Fruit fly (Drosophila melanogaster) whole organism, embryonic: ENCODE results near the gene CG8042.

Experiments used
- Atf6 ChIP-seq: fragments of 200-800 bp; sonication (Bioruptor generic); IDR thresholded peaks from 2 replicates; pipeline ENCODE4 v1.3.6; 2022; ENCODE audit warnings: missing biosample characterization, missing genetic modification characterization
- CG10565 ChIP-seq: fragments of 200-800 bp; sonication (Bioruptor generic); optimal IDR thresholded peaks from 3 replicates; lab custom pipeline; 2016; ENCODE audit warnings: missing biosample characterization, mild to moderate bottlenecking, missing genetic modification characterization
- CG11085 ChIP-seq: fragments of 200-800 bp; sonication (Bioruptor generic); IDR thresholded peaks from 2 replicates; pipeline ENCODE4 v1.3.6; 2022; ENCODE audit warnings: missing biosample characterization, missing genetic modification characterization
- CG11696 ChIP-seq: fragments of 200-800 bp; sonication (Bioruptor generic); IDR thresholded peaks from 2 replicates; pipeline ENCODE4 v1.3.6; 2022; ENCODE audit warnings: missing biosample characterization, missing genetic modification characterization
- CG1233 ChIP-seq: fragments of 200-800 bp; sonication (Bioruptor generic); optimal IDR thresholded peaks from 4 replicates; lab custom pipeline; 2018; ENCODE audit warnings: missing biosample characterization, mild to moderate bottlenecking, missing genetic modification characterization
- CG12391 ChIP-seq: fragments of 200-800 bp; sonication (Bioruptor generic); optimal IDR thresholded peaks from 3 replicates; lab custom pipeline; 2018; ENCODE audit warnings: missing biosample characterization, mild to moderate bottlenecking, missing genetic modification characterization, moderate library complexity
- CG13296 ChIP-seq: fragments of 200-800 bp; sonication (Bioruptor generic); optimal IDR thresholded peaks from 3 replicates; lab custom pipeline; 2018; ENCODE audit warnings: missing biosample characterization, mild to moderate bottlenecking, missing genetic modification characterization
- CG17186 ChIP-seq: fragments of 200-800 bp; sonication (Bioruptor generic); optimal IDR thresholded peaks from 3 replicates; lab custom pipeline; 2017; ENCODE audit warnings: missing biosample characterization, missing genetic modification reagents, missing genetic modification characterization
- CG1792 ChIP-seq: fragments of 200-800 bp; sonication (Bioruptor generic); optimal IDR thresholded peaks from 2 replicates; lab custom pipeline; 2016; ENCODE audit warnings: missing biosample characterization, missing genetic modification characterization
- CG18262 ChIP-seq: fragments of 200-800 bp; optimal IDR thresholded peaks from 3 replicates; lab custom pipeline; 2019; ENCODE audit warnings: missing biosample characterization, mild to moderate bottlenecking, missing genetic modification characterization, moderate library complexity
- CG18476 ChIP-seq: fragments of 200-800 bp; sonication (Bioruptor generic); optimal IDR thresholded peaks from 2 replicates; lab custom pipeline; 2016; ENCODE audit warnings: missing biosample characterization, mild to moderate bottlenecking, missing genetic modification characterization
- CG2120 ChIP-seq: fragments of 200-800 bp; sonication (Bioruptor generic); optimal IDR thresholded peaks from 3 replicates; lab custom pipeline; 2016; ENCODE audit warnings: missing biosample characterization, missing genetic modification characterization
- CG31224 ChIP-seq: fragments of 200-800 bp; sonication (Bioruptor generic); IDR thresholded peaks from 2 replicates; pipeline ENCODE4 v1.3.6; 2022; ENCODE audit warnings: missing biosample characterization, missing genetic modification characterization
- CG3163 ChIP-seq: fragments of 200-800 bp; sonication (Bioruptor generic); optimal IDR thresholded peaks from 3 replicates; lab custom pipeline; 2016; ENCODE audit warnings: missing biosample characterization, missing genetic modification characterization
- CG3995 ChIP-seq: fragments of 200-800 bp; sonication (Bioruptor generic); optimal IDR thresholded peaks from 3 replicates; lab custom pipeline; 2016; ENCODE audit warnings: missing biosample characterization, missing genetic modification characterization
- CG4854 ChIP-seq: fragments of 200-800 bp; sonication (Bioruptor generic); optimal IDR thresholded peaks from 2 replicates; lab custom pipeline; 2016; ENCODE audit warnings: missing biosample characterization, missing genetic modification characterization, inconsistent platforms
- CG6254 ChIP-seq: fragments of 200-800 bp; sonication (Bioruptor generic); optimal IDR thresholded peaks from 3 replicates; lab custom pipeline; 2017; ENCODE audit warnings: mild to moderate bottlenecking, missing biosample characterization, missing genetic modification reagents, missing genetic modification characterization
- CG7271 ChIP-seq: fragments of 200-800 bp; sonication (Bioruptor generic); optimal IDR thresholded peaks from 2 replicates; lab custom pipeline; 2018; ENCODE audit warnings: missing biosample characterization, mild to moderate bottlenecking, missing genetic modification characterization, moderate library complexity
- CG8281 ChIP-seq: fragments of 200-800 bp; sonication (Bioruptor generic); optimal IDR thresholded peaks from 2 replicates; lab custom pipeline; 2018; ENCODE audit warnings: missing biosample characterization, mild to moderate bottlenecking, missing genetic modification characterization, moderate library complexity
- Camta ChIP-seq: fragments of 200-800 bp; sonication (Bioruptor generic); optimal IDR thresholded peaks from 2 replicates; lab custom pipeline; 2016; ENCODE audit warnings: missing biosample characterization, missing genetic modification characterization
- Deaf1 ChIP-seq: fragments of 200-800 bp; optimal IDR thresholded peaks from 3 replicates; lab custom pipeline; 2019; ENCODE audit warnings: missing biosample characterization, mild to moderate bottlenecking, missing genetic modification characterization, moderate library complexity
- Dp ChIP-seq: fragments of 200-800 bp; sonication (Bioruptor generic); optimal IDR thresholded peaks from 2 replicates; lab custom pipeline; 2018; ENCODE audit warnings: missing biosample characterization, mild to moderate bottlenecking, missing genetic modification characterization, moderate library complexity
- Dref ChIP-seq: fragments of 200-800 bp; sonication (Bioruptor generic); IDR thresholded peaks from 2 replicates; pipeline ENCODE4 v1.3.6; 2022; ENCODE audit warnings: missing biosample characterization, missing genetic modification characterization
- GATAe ChIP-seq: fragments of 200-800 bp; sonication (Bioruptor generic); conservative IDR thresholded peaks from 2 replicates; pipeline ENCODE4 v1.3.6; 2022; ENCODE audit warnings: missing biosample characterization, missing genetic modification characterization
- Gsc ChIP-seq: fragments of 200-800 bp; sonication (Bioruptor generic); IDR thresholded peaks from 2 replicates; pipeline ENCODE4 v1.3.6; 2022; ENCODE audit warnings: missing biosample characterization, missing genetic modification characterization
- Hr51 ChIP-seq, 2 experiments: fragments of 200-800 bp; sonication (Bioruptor generic); optimal IDR thresholded peaks; 2 replicates in 1 of 2; 3 replicates in 1 of 2; lab custom pipeline; 2016 to 2018; ENCODE audit warnings: missing biosample characterization in 2 of 2, missing genetic modification characterization in 2 of 2, mild to moderate bottlenecking in 1 of 2, moderate library complexity in 1 of 2
- NC2β ChIP-seq: fragments of 200-800 bp; sonication (Bioruptor generic); optimal IDR thresholded peaks from 2 replicates; lab custom pipeline; 2016; ENCODE audit warnings: missing biosample characterization, missing genetic modification characterization
- NFAT ChIP-seq: fragments of 200-800 bp; sonication (Bioruptor generic); IDR thresholded peaks from 2 replicates; pipeline ENCODE4 v1.3.6; 2022; ENCODE audit warnings: missing biosample characterization, missing genetic modification characterization
- al ChIP-seq: fragments of 200-800 bp; sonication (Bioruptor generic); IDR thresholded peaks from 2 replicates; pipeline ENCODE4 v1.3.6; 2022; ENCODE audit warnings: missing biosample characterization, missing genetic modification characterization
- aop ChIP-seq: fragments of 200-800 bp; sonication (Bioruptor generic); IDR thresholded peaks from 2 replicates; pipeline ENCODE4 v1.3.6; 2022; ENCODE audit warnings: missing biosample characterization, missing genetic modification characterization
- ash1 ChIP-seq: fragments of 200-800 bp; sonication (Bioruptor generic); optimal IDR thresholded peaks from 2 replicates; lab custom pipeline; 2018; ENCODE audit warnings: missing biosample characterization, mild to moderate bottlenecking, missing genetic modification characterization
- bigmax ChIP-seq: fragments of 200-800 bp; sonication (Bioruptor generic); optimal IDR thresholded peaks from 2 replicates; lab custom pipeline; 2018; ENCODE audit warnings: missing biosample characterization, mild to moderate bottlenecking, missing genetic modification characterization
- br ChIP-seq: fragments of >200 bp; optimal IDR thresholded peaks from 2 replicates; lab custom pipeline; 2017
- caup ChIP-seq: fragments of 200-800 bp; sonication (Bioruptor generic); optimal IDR thresholded peaks from 3 replicates; lab custom pipeline; 2017; ENCODE audit warnings: missing biosample characterization, mild to moderate bottlenecking, missing genetic modification characterization, moderate library complexity; ENCODE audit not compliant: severe bottlenecking
- chn ChIP-seq: fragments of 200-800 bp; sonication (Bioruptor generic); optimal IDR thresholded peaks from 2 replicates; lab custom pipeline; 2016; ENCODE audit warnings: missing biosample characterization, missing genetic modification characterization
- crp ChIP-seq, 2 experiments: fragments of 200-800 bp; sonication (Bioruptor generic); optimal IDR thresholded peaks; 2 replicates in 1 of 2; 3 replicates in 1 of 2; lab custom pipeline; 2017; ENCODE audit warnings: missing biosample characterization in 2 of 2, missing genetic modification characterization in 2 of 2, mild to moderate bottlenecking in 1 of 2, moderate library complexity in 1 of 2
- fd3F ChIP-seq: fragments of 200-800 bp; sonication (Bioruptor generic); optimal IDR thresholded peaks from 2 replicates; lab custom pipeline; 2018; ENCODE audit warnings: missing biosample characterization, mild to moderate bottlenecking, missing genetic modification characterization, moderate library complexity
- gfzf ChIP-seq: fragments of 200-800 bp; sonication (Bioruptor generic); optimal IDR thresholded peaks from 2 replicates; lab custom pipeline; 2016; ENCODE audit warnings: missing biosample characterization, mild to moderate bottlenecking, missing genetic modification characterization, moderate library complexity
- hbn ChIP-seq: fragments of 200-800 bp; sonication (Bioruptor generic); IDR thresholded peaks from 2 replicates; pipeline ENCODE4 v1.3.6; 2022; ENCODE audit warnings: missing biosample characterization, missing genetic modification characterization; ENCODE audit not compliant: partially characterized antibody
- her ChIP-seq: fragments of 200-800 bp; sonication (Bioruptor generic); optimal IDR thresholded peaks from 2 replicates; lab custom pipeline; 2016; ENCODE audit warnings: missing biosample characterization, missing genetic modification characterization
- lmd ChIP-seq: fragments of 200-800 bp; sonication (Bioruptor generic); IDR thresholded peaks from 2 replicates; pipeline ENCODE4 v1.3.6; 2022; ENCODE audit warnings: missing biosample characterization, missing genetic modification characterization
- lov ChIP-seq, 2 experiments: fragments of 200-800 bp in 1 of 2; fragments of >200 bp in 1 of 2; sonication (Bioruptor generic) in 1 of 2; IDR thresholded peaks in 1 of 2; optimal IDR thresholded peaks in 1 of 2; 2 replicates in 1 of 2; 3 replicates in 1 of 2; pipeline versions ENCODE4 v1.3.6 to Lab custom; 2017 to 2022; ENCODE audit warnings: missing biosample characterization in 1 of 2, missing genetic modification characterization in 1 of 2
- pnt ChIP-seq: fragments of 200-800 bp; sonication (Bioruptor generic); optimal IDR thresholded peaks from 3 replicates; lab custom pipeline; 2016; ENCODE audit warnings: missing biosample characterization, missing genetic modification characterization
- so ChIP-seq: fragments of 200-800 bp; sonication (Bioruptor generic); IDR thresholded peaks from 3 replicates; pipeline ENCODE4 v1.3.6; 2022; ENCODE audit warnings: missing biosample characterization, missing genetic modification characterization
- stc ChIP-seq: fragments of 200-800 bp; sonication (Bioruptor generic); IDR thresholded peaks from 2 replicates; pipeline ENCODE4 v1.3.6; 2022; ENCODE audit warnings: missing biosample characterization, missing genetic modification characterization
- tap ChIP-seq: fragments of 200-800 bp; optimal IDR thresholded peaks from 3 replicates; lab custom pipeline; 2019; ENCODE audit warnings: missing biosample characterization, mild to moderate bottlenecking, missing genetic modification characterization, moderate library complexity
- trem ChIP-seq: fragments of 200-800 bp; optimal IDR thresholded peaks from 3 replicates; lab custom pipeline; 2019; ENCODE audit warnings: missing biosample characterization, mild to moderate bottlenecking, missing genetic modification characterization, moderate library complexity
- unpg ChIP-seq: fragments of 200-800 bp; sonication (Bioruptor generic); optimal IDR thresholded peaks from 3 replicates; lab custom pipeline; 2018; ENCODE audit warnings: missing biosample characterization, mild to moderate bottlenecking, missing genetic modification characterization, moderate library complexity
- vfl ChIP-seq: fragments of 200-800 bp; sonication (Bioruptor generic); optimal IDR thresholded peaks from 2 replicates; lab custom pipeline; 2016; ENCODE audit warnings: missing biosample characterization, missing genetic modification characterization
- vvl ChIP-seq: fragments of 200-800 bp; sonication (Bioruptor generic); IDR thresholded peaks from 2 replicates; pipeline ENCODE4 v1.3.6; 2022; ENCODE audit warnings: missing biosample characterization, missing genetic modification characterization

The CG8042 gene

dm6 chr3L:7976081-7976483 lies 1.3 kb upstream of the CG8042 start, which contains the start of the genes HP4 and CG8209 (continued):
- TF ChIP-seq CG11696 (GFP tag; lab: Robert Waterston, UW) (peak; percentile 58), GATAe (GFP tag; lab: Robert Waterston, UW) (0 out of 2 replicates have a peak, but pooled peaks have one; percentile 26), Dref (peak; percentile 70), CG3995 (GFP tag; lab: Kevin White, UChicago) (peak; percentile 29), Gsc (GFP tag; lab: Robert Waterston, UW) (no peak), crp (GFP tag; optimal IDR thresholded peaks at IDR 0.05; lab: Kevin White, UChicago) (peak in 1 of 2 experiments; percentile 41), bigmax (GFP tag; lab: Kevin White, UChicago) (no peak), her (GFP tag; lab: Kevin White, UChicago) (peak; percentile 19), CG4854 (GFP tag; lab: Kevin White, UChicago) (peak; percentile 56), NFAT (GFP tag; lab: Robert Waterston, UW) (peak; percentile 76; the same call in 1 of the 2 replicates), CG6254 (GFP tag; lab: Kevin White, UChicago) (peak; percentile 59), Hr51 (GFP tag; optimal IDR thresholded peaks at IDR 0.05; lab: Kevin White, UChicago) (peak in 1 of 2 experiments; percentile 84), ash1 (GFP tag; lab: Kevin White, UChicago) (no peak), CG11085 (peak; percentile 79), NC2β (GFP tag; lab: Kevin White, UChicago) (peak; percentile 18), br (lab: Kevin White, UChicago) (no peak), CG17186 (GFP tag; lab: Kevin White, UChicago) (no peak), gfzf (GFP tag; lab: Kevin White, UChicago) (no peak), Dp (peak; percentile 53), CG10565 (GFP tag; lab: Kevin White, UChicago) (peak; percentile 32), vvl (GFP tag; lab: Robert Waterston, UW) (peak; percentile 95), CG7271 (tag; lab: Kevin White, UChicago) (peak; percentile 57), stc (peak; percentile 87), so (no peak; the same call in 2 of the 3 replicates), CG12391 (tag; lab: Kevin White, UChicago) (peak; percentile 95), CG18476 (GFP tag; lab: Kevin White, UChicago) (peak; percentile 75), CG13296 (peak; percentile 78), caup (GFP tag; lab: Kevin White, UChicago) (peak; percentile 76), vfl (GFP tag; lab: Kevin White, UChicago) (no peak), Deaf1 (tag; lab: Kevin White, UChicago) (peak; percentile 59), hbn (GFP tag; lab: Robert Waterston, UW) (peak; percentile 96), pnt (peak; percentile 38), CG2120 (GFP tag; lab: Kevin White, UChicago) (peak; percentile 85), CG31224 (peak; percentile 71), lov (optimal IDR thresholded peaks at IDR 0.05; lab: Kevin White, UChicago) (no peak), lov (GFP tag; IDR thresholded peaks at IDR 0.05; lab: Robert Waterston, UW) (0 out of 3 replicates have a peak, but pooled peaks have one; percentile 63), trem (peak; percentile 85), CG8281 (tag; lab: Kevin White, UChicago) (peak; percentile 55), CG1792 (GFP tag; lab: Kevin White, UChicago) (peak; percentile 23), Camta (GFP tag; lab: Kevin White, UChicago) (no peak), CG18262 (peak; percentile 84), fd3F (GFP tag; lab: Kevin White, UChicago) (peak; percentile 74), lmd (GFP tag; lab: Robert Waterston, UW) (peak; percentile 85), unpg (GFP tag; lab: Kevin White, UChicago) (peak; percentile 83), chn (peak; percentile 51), CG1233 (GFP tag; lab: Kevin White, UChicago) (peak; percentile 66), CG3163 (GFP tag; lab: Kevin White, UChicago) (peak; percentile 39), aop (peak; percentile 37; the same call in 1 of the 2 replicates), tap (tag; lab: Kevin White, UChicago) (peak; percentile 52), Atf6 (GFP tag; lab: Robert Waterston, UW) (peak; percentile 75), al (GFP tag; lab: Robert Waterston, UW) (peak; percentile 82)
